Fruit fly (Drosophila melanogaster): ENCODE data around the gene Gr64f.

Gene Gr64f

dm6 chr3L:4070221-4070995 is 34.8 kb downstream of the Gr64f start (continued):
- TF ChIP-seq dmrt93B (GFP tag; optimal IDR thresholded peaks at IDR 0.05) = peak; percentile 96
- TF ChIP-seq Hr78 (GFP tag; optimal IDR thresholded peaks at IDR 0.05) = no peak
- peak; percentile 78 for TF ChIP-seq dsf (GFP tag; optimal IDR thresholded peaks at IDR 0.05; ENCODE audit: borderline replicate concordance)
- peak; percentile 95 for TF ChIP-seq brk (GFP tag; optimal IDR thresholded peaks at IDR 0.05)
- TF ChIP-seq HLH106 (tag; optimal IDR thresholded peaks at IDR 0.05) = peak; percentile 97
- no peak for TF ChIP-seq tai (GFP tag; optimal IDR thresholded peaks at IDR 0.05)
- TF ChIP-seq Hr83 (GFP tag; optimal IDR thresholded peaks at IDR 0.05; ENCODE audit: poor library complexity, severe bottlenecking) = peak; percentile 88
- TF ChIP-seq Rel (GFP tag; optimal IDR thresholded peaks at IDR 0.05) = peak; percentile 91
- TF ChIP-seq Rel (tag; optimal IDR thresholded peaks at IDR 0.05) = peak; percentile 81
- peak; percentile 98 for TF ChIP-seq OdsH (GFP tag; optimal IDR thresholded peaks at IDR 0.05)
- TF ChIP-seq foxo (GFP tag; optimal IDR thresholded peaks at IDR 0.05) = peak; percentile 95 to 99
- peak; percentile 95 for TF ChIP-seq h (GFP tag; optimal IDR thresholded peaks at IDR 0.05)
- TF ChIP-seq Jra (GFP tag; optimal IDR thresholded peaks at IDR 0.05) = peak; percentile 95
- TF ChIP-seq CG32264 (GFP tag; optimal IDR thresholded peaks at IDR 0.05) = peak; percentile 97
- peak; percentile 75 for TF ChIP-seq pan (optimal IDR thresholded peaks at IDR 0.05)
- peak; percentile 99 for TF ChIP-seq fru (GFP tag; optimal IDR thresholded peaks at IDR 0.05)
- TF ChIP-seq Abd-B (GFP tag; optimal IDR thresholded peaks at IDR 0.05) = no peak

- TF ChIP-seq tai (GFP tag; optimal IDR thresholded peaks at IDR 0.05) (peak; percentile 1), HLH106 (tag; optimal IDR thresholded peaks at IDR 0.05) (peak; percentile 73), psq (GFP tag; optimal IDR thresholded peaks at IDR 0.05) (no peak), Hr83 (GFP tag; optimal IDR thresholded peaks at IDR 0.05; ENCODE audit: poor library complexity, severe bottlenecking) (peak; percentile 67), Hnf4 (GFP tag; optimal IDR thresholded peaks at IDR 0.05) (peak; percentile 73), dmrt93B (GFP tag; optimal IDR thresholded peaks at IDR 0.05) (peak; percentile 33), h (GFP tag; optimal IDR thresholded peaks at IDR 0.05) (peak; percentile 84), brk (GFP tag; optimal IDR thresholded peaks at IDR 0.05) (peak; percentile 45), CG32264 (GFP tag; optimal IDR thresholded peaks at IDR 0.05) (peak; percentile 79), sage (GFP tag; optimal IDR thresholded peaks at IDR 0.05) (peak; percentile 65), ey (GFP tag; optimal IDR thresholded peaks at IDR 0.05) (peak; percentile 47), rgr (GFP tag; optimal IDR thresholded peaks at IDR 0.05) (peak; percentile 82), OdsH (GFP tag; optimal IDR thresholded peaks at IDR 0.05) (no peak), N (GFP tag; optimal IDR thresholded peaks at IDR 0.05) (no peak), Rel (GFP tag; optimal IDR thresholded peaks at IDR 0.05) (peak; percentile 79), Rel (tag; optimal IDR thresholded peaks at IDR 0.05) (no peak), usp (GFP tag; optimal IDR thresholded peaks at IDR 0.05) (no peak), Sp1 (GFP tag; optimal IDR thresholded peaks at IDR 0.05) (peak; percentile 19)
These were observed 35.4 kb downstream of the Gr64f start for dm6 chr3L:4070996-4071379.

dm6 chr3L:4071561-4072049 is 36.0 kb downstream of the Gr64f start, which contains the start of gene wit:
wit (minus strand) TSS chr3L:4071717.
- peak; percentile 18 for TF ChIP-seq Sp1 (GFP tag; optimal IDR thresholded peaks at IDR 0.05)
- TF ChIP-seq Jra (GFP tag; optimal IDR thresholded peaks at IDR 0.05) = peak; percentile 53
- peak; percentile 91 to 96 for TF ChIP-seq dl (GFP tag; optimal IDR thresholded peaks at IDR 0.05; ENCODE audit: insufficient read depth in 1 of 2, partially characterized antibody in 2 of 2)
- peak; percentile 63 for TF ChIP-seq br (GFP tag; optimal IDR thresholded peaks at IDR 0.05)
- no peak for TF ChIP-seq Myc (optimal IDR thresholded peaks at IDR 0.05)
- TF ChIP-seq rgr (GFP tag; optimal IDR thresholded peaks at IDR 0.05) = peak; percentile 52
- no peak for TF ChIP-seq woc (GFP tag; optimal IDR thresholded peaks at IDR 0.05)
- TF ChIP-seq GATAd (GFP tag; optimal IDR thresholded peaks at IDR 0.05) = no peak
- TF ChIP-seq CrebA (GFP tag; optimal IDR thresholded peaks at IDR 0.05; ENCODE audit: borderline replicate concordance) = peak; percentile 77
- TF ChIP-seq sage (GFP tag; optimal IDR thresholded peaks at IDR 0.05) = peak; percentile 85
- no peak for TF ChIP-seq N (GFP tag; optimal IDR thresholded peaks at IDR 0.05)
- TF ChIP-seq CG32264 (GFP tag; optimal IDR thresholded peaks at IDR 0.05) = peak; percentile 47
- TF ChIP-seq Abd-B (GFP tag; optimal IDR thresholded peaks at IDR 0.05) = no peak
- peak; percentile 95 for TF ChIP-seq Vsx2 (GFP tag; optimal IDR thresholded peaks at IDR 0.05; ENCODE audit: partially characterized antibody)
- TF ChIP-seq usp (GFP tag; optimal IDR thresholded peaks at IDR 0.05) = no peak
- peak; percentile 42 for TF ChIP-seq Hnf4 (GFP tag; optimal IDR thresholded peaks at IDR 0.05)
- peak; percentile 16 for TF ChIP-seq h (GFP tag; optimal IDR thresholded peaks at IDR 0.05)
- TF ChIP-seq CG9705 (GFP tag; optimal IDR thresholded peaks at IDR 0.05) = no peak
- no peak for TF ChIP-seq pan (optimal IDR thresholded peaks at IDR 0.05)
- no peak for TF ChIP-seq OdsH (GFP tag; optimal IDR thresholded peaks at IDR 0.05)
- TF ChIP-seq tai (GFP tag; optimal IDR thresholded peaks at IDR 0.05) = no peak
- no peak for TF ChIP-seq Hr78 (GFP tag; optimal IDR thresholded peaks at IDR 0.05)
- peak; percentile 42 for TF ChIP-seq brk (GFP tag; optimal IDR thresholded peaks at IDR 0.05)
- peak; percentile 38 for TF ChIP-seq Hr83 (GFP tag; optimal IDR thresholded peaks at IDR 0.05; ENCODE audit: poor library complexity, severe bottlenecking)
- TF ChIP-seq Mio (GFP tag; optimal IDR thresholded peaks at IDR 0.05) = no peak
- no peak for TF ChIP-seq lola (GFP tag; optimal IDR thresholded peaks at IDR 0.05)
- TF ChIP-seq ey (GFP tag; optimal IDR thresholded peaks at IDR 0.05) = no peak
- TF ChIP-seq dsf (GFP tag; optimal IDR thresholded peaks at IDR 0.05; ENCODE audit: borderline replicate concordance) = no peak
- no peak for TF ChIP-seq HLH106 (tag; optimal IDR thresholded peaks at IDR 0.05)
- TF ChIP-seq Rel (GFP tag; optimal IDR thresholded peaks at IDR 0.05) = peak; percentile 10
- no peak for TF ChIP-seq Rel (tag; optimal IDR thresholded peaks at IDR 0.05)
- no peak for TF ChIP-seq Dfd (GFP tag; optimal IDR thresholded peaks at IDR 0.05)
- TF ChIP-seq psq (GFP tag; optimal IDR thresholded peaks at IDR 0.05) = peak; percentile 92
- peak; percentile 98 for TF ChIP-seq Dif (GFP tag; optimal IDR thresholded peaks at IDR 0.05; ENCODE audit: partially characterized antibody)
- peak; percentile 99 for TF ChIP-seq fru (GFP tag; optimal IDR thresholded peaks at IDR 0.05)
- TF ChIP-seq sv (GFP tag; optimal IDR thresholded peaks at IDR 0.05) = no peak
- no peak for TF ChIP-seq dmrt93B (GFP tag; optimal IDR thresholded peaks at IDR 0.05)
- no peak for TF ChIP-seq jim (GFP tag; optimal IDR thresholded peaks at IDR 0.05)
- no peak for TF ChIP-seq foxo (GFP tag; optimal IDR thresholded peaks at IDR 0.05)
